Fruit fly (Drosophila melanogaster): Measurements from ENCODE around the gene Lint-O.

- TF ChIP-seq psq (optimal IDR thresholded peaks at IDR 0.05), result no peak
- no peak for TF ChIP-seq usp (GFP tag; optimal IDR thresholded peaks at IDR 0.05)
- no peak for TF ChIP-seq EcR (GFP tag; optimal IDR thresholded peaks at IDR 0.05)
These were observed 5.8 kb downstream of the Lint-O start, which contains the start of gene eIF2Bbeta for dm6 chrX:2704134-2704773.
